Worm (Caenorhabditis elegans): ENCODE results near the gene ZK892.3.

ZK892.3 gene

DNA sequence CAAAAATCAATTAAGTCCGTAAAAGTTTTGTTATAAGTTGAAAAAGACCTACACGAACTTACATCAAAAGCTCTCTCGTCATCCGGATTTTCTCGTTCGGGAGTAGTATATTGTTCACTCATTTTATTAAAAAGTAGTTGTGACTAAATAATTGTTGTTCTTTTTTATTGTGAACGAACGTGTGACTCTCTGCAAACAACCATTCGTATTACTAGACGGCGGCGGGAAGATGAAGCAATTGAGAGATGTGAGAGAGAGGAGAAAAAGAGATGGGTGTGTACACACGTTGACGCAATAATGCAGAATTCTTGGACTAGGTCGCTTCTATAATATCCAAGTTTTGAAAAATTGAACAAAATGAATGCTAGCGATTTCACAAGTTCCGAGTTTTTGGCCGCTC is 43.3 kb downstream of the ZK892.3 start, which contains the start of the genes F52H3.11 and bath-38 (continued):
- no peak for TF ChIP-seq ztf-22 (GFP tag; optimal IDR thresholded peaks at IDR 0.05)
- no peak for TF ChIP-seq F55B11.4 (tag; optimal IDR thresholded peaks at IDR 0.05; ENCODE audit: borderline replicate concordance, insufficient read depth)
- TF ChIP-seq sdz-38 (tag; optimal IDR thresholded peaks at IDR 0.05) = no peak

DNA sequence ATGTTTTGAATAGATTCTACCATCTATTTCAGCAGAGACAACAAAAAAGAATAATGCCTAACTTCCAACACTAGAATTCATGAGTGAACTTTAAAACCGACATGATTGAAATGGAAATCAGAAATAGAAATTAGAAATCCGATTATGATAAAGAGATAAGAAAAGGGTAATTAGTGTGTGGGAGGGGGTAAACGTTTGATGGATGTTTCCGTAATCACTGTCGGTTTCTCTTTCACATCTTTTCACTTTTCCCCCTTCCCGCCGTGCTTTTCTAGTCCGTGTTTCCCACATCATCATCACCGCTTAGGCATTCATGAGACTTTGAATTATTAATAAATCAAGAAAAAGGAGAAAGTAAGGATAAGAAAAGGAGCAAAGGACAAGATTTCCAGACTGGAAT is 44.0 kb downstream of the ZK892.3 start:
- TF ChIP-seq egl-44 (GFP tag; IDR thresholded peaks at IDR 0.05) (no peak), egrh-3 (GFP tag; IDR thresholded peaks at IDR 0.05) (no peak), zfh-2 (GFP tag; conservative IDR thresholded peaks at IDR 0.05) (no peak), F55B11.4 (tag; optimal IDR thresholded peaks at IDR 0.05; ENCODE audit: borderline replicate concordance, insufficient read depth) (no peak), ceh-91 (GFP tag; IDR thresholded peaks at IDR 0.05) (no peak), dpl-1 (GFP tag; optimal IDR thresholded peaks at IDR 0.05) (no peak), pbrm-1 (GFP tag; IDR thresholded peaks at IDR 0.05) (no peak), chd-7 (tag; optimal IDR thresholded peaks at IDR 0.05) (no peak), nfya-1 (tag; optimal IDR thresholded peaks at IDR 0.05; ENCODE audit: borderline replicate concordance, insufficient read depth) (no peak), F49E8.2 (tag; optimal IDR thresholded peaks at IDR 0.05; ENCODE audit: insufficient read depth) (no peak), efl-1 (GFP tag; optimal IDR thresholded peaks at IDR 0.05) (no peak), B0261.1 (tag; optimal IDR thresholded peaks at IDR 0.05) (no peak), F10E7.11 (tag; optimal IDR thresholded peaks at IDR 0.05) (no peak), dox-1 (GFP tag; IDR thresholded peaks at IDR 0.05) (no peak)

DNA sequence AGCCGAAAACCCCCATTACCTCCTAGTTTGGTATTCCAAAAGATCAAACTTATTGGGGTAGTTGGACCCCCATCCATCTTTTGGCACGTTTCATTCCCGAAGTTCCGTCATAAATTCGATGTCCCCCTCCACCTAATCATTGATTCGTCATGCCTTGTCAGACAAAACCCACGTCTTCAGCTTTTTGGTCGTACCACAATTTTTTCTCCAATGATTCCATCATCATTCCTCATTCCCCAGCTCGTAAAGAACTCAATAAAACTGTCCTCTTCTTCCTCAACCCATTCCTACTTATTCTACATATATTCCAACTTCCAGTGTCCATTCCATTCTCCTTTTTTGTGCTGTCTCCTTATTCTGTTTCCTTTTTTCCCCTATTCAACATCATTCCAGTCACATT is 46.9 kb downstream of the ZK892.3 start, which contains the start of gene flp-4:
Gene flp-4 (plus strand): TSS at position 301 of the 400 bp plus-strand sequence.
- no peak for TF ChIP-seq madf-6 (GFP tag; IDR thresholded peaks at IDR 0.05)
- TF ChIP-seq K11D2.4 (GFP tag; IDR thresholded peaks at IDR 0.05) = no peak
- TF ChIP-seq B0035.1 (tag; optimal IDR thresholded peaks at IDR 0.05) = no peak
- TF ChIP-seq nfyb-1 (GFP tag; IDR thresholded peaks at IDR 0.05) = no peak
- no peak for TF ChIP-seq pbrm-1 (GFP tag; IDR thresholded peaks at IDR 0.05)
- TF ChIP-seq him-1 (tag; optimal IDR thresholded peaks at IDR 0.05) = no peak
- no peak for TF ChIP-seq ztf-6 (GFP tag; IDR thresholded peaks at IDR 0.05)
- TF ChIP-seq Y53G8AR.9 (GFP tag; conservative IDR thresholded peaks at IDR 0.05) = no peak

DNA sequence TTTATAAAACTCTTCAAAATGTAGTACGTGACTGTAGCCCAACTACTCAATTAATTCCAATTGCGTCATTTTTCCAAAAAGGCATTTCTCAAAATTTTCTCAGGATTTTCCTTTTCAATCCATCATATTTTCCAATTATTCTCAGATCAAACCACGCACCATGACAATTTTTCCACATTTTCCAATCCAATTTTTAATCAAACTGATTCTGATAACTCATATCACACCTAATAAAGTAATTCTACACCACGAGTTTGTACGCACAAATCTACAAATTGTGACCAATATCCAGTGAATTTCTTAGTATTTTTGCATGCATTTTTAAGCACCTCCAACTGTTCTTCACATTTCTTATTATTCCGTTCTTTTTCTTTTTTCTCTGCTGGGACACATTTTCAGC is 49.8 kb downstream of the ZK892.3 start:
- no peak for TF ChIP-seq K12H6.12 (tag; optimal IDR thresholded peaks at IDR 0.05)

All from whole organism, young adult.